Worm (Caenorhabditis elegans) whole organism, L3 larva: ENCODE results near the gene E02H9.3.

ENCODE experiments used
- ZK546.5 ChIP-seq: sonication (generic microtip); optimal IDR thresholded peaks from 2 replicates; lab custom pipeline; 2017; ENCODE audit warnings: missing biosample characterization, missing genetic modification characterization
- elt-3 ChIP-seq, 3 experiments: fragments of 150-350 bp in 1 of 3; sonication (generic microtip) in 2 of 3; optimal IDR thresholded peaks; 2 replicates in 2 of 3; 4 replicates in 1 of 3; lab custom pipeline; 2014 to 2017; ENCODE audit warnings: missing biosample characterization in 3 of 3, missing genetic modification characterization in 3 of 3
- lin-39 ChIP-seq: fragments of 150-350 bp; optimal IDR thresholded peaks from 2 replicates; lab custom pipeline; 2018; ENCODE audit warnings: missing biosample characterization, missing genetic modification reagents, missing genetic modification characterization
- mdl-1 ChIP-seq: fragments of 150-350 bp; optimal IDR thresholded peaks from 2 replicates; lab custom pipeline; 2014; ENCODE audit warnings: missing biosample characterization, missing genetic modification characterization
- nhr-11 ChIP-seq: fragments of 150-350 bp; optimal IDR thresholded peaks from 2 replicates; lab custom pipeline; 2014; ENCODE audit warnings: missing biosample characterization, missing genetic modification characterization
- nhr-237 ChIP-seq: fragments of 150-350 bp; optimal IDR thresholded peaks from 2 replicates; lab custom pipeline; 2014; ENCODE audit warnings: missing biosample characterization, missing genetic modification characterization
- nhr-28 ChIP-seq: fragments of 150-350 bp; optimal IDR thresholded peaks from 2 replicates; lab custom pipeline; 2014; ENCODE audit warnings: missing biosample characterization, missing genetic modification characterization
- pqm-1 ChIP-seq: fragments of 150-350 bp; optimal IDR thresholded peaks from 2 replicates; lab custom pipeline; 2017; ENCODE audit warnings: missing biosample characterization, missing genetic modification characterization, inconsistent platforms
- skn-1 ChIP-seq: fragments of 150-350 bp; optimal IDR thresholded peaks from 2 replicates; lab custom pipeline; 2014; ENCODE audit warnings: missing biosample characterization, missing genetic modification characterization
- tbx-2 ChIP-seq: sonication (generic microtip); optimal IDR thresholded peaks from 2 replicates; lab custom pipeline; 2016; ENCODE audit warnings: mild to moderate bottlenecking, missing genetic modification characterization, missing compliant biosample characterization
- unc-62 ChIP-seq: fragments of 150-350 bp; sonication (generic microtip); optimal IDR thresholded peaks from 4 replicates; lab custom pipeline; 2014; ENCODE audit warnings: missing biosample characterization, missing genetic modification reagents, missing genetic modification characterization

DNA sequence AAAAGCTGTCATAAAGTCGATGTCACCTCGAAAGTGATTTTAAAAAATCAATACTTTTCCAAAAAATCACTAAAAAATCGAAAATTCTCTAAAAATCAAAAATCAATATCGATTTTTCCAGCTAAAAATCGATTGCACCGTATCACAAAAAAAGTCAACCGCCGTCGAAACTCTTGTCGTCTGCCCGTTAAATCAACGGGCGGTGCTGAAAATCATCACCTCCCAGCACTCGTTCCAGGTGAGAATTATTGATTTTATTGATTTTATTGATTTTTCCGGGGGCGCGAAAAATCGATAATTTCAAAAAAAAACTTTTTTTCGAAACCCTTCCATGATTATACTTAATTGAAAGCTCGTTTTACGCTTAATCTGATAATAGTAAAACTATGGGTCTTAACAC, 39.3 kb upstream of the E02H9.3 start:
- TF ChIP-seq mdl-1 (tag; lab: Kevin White, UChicago) (no peak), nhr-28 (tag; lab: Kevin White, UChicago) (no peak), unc-62 (GFP tag; lab: Kevin White, UChicago) (no peak), elt-3 (tag; optimal IDR thresholded peaks at IDR 0.05; lab: Kevin White, UChicago) (no peak), nhr-11 (tag; lab: Kevin White, UChicago) (no peak), skn-1 (tag; lab: Kevin White, UChicago) (no peak), nhr-237 (tag; lab: Kevin White, UChicago) (no peak), ZK546.5 (tag; lab: Kevin White, UChicago) (no peak), lin-39 (tag; lab: Kevin White, UChicago) (no peak), tbx-2 (tag; lab: Kevin White, UChicago) (no peak), pqm-1 (tag; lab: Kevin White, UChicago) (no peak)
